Fruit fly (Drosophila melanogaster) whole organism, embryonic: ENCODE results near the gene Elal.

Source experiments
- Blimp-1 ChIP-seq: fragments of 200-800 bp; sonication (Bioruptor generic); optimal IDR thresholded peaks from 3 replicates; lab custom pipeline; 2018; ENCODE audit warnings: missing biosample characterization, missing genetic modification characterization, mild to moderate bottlenecking, moderate library complexity, missing genetic modification reagents
- CG11398 ChIP-seq: fragments of 200-800 bp; sonication (Bioruptor generic); optimal IDR thresholded peaks from 2 replicates; lab custom pipeline; 2016; ENCODE audit warnings: missing biosample characterization, missing genetic modification characterization
- CG11696 ChIP-seq: fragments of 200-800 bp; sonication (Bioruptor generic); IDR thresholded peaks from 2 replicates; pipeline ENCODE4 v1.3.6; 2022; ENCODE audit warnings: missing biosample characterization, missing genetic modification characterization
- CG12299 ChIP-seq: fragments of 200-800 bp; sonication (Bioruptor generic); optimal IDR thresholded peaks from 2 replicates; lab custom pipeline; 2018; ENCODE audit warnings: missing biosample characterization, mild to moderate bottlenecking, missing genetic modification characterization
- CG12942 ChIP-seq: fragments of 200-800 bp; sonication (Bioruptor generic); optimal IDR thresholded peaks from 3 replicates; lab custom pipeline; 2016; ENCODE audit warnings: missing biosample characterization, missing genetic modification characterization
- CG13123 ChIP-seq: fragments of 200-800 bp; sonication (Bioruptor generic); optimal IDR thresholded peaks from 2 replicates; lab custom pipeline; 2016; ENCODE audit warnings: missing biosample characterization, missing genetic modification characterization
- CG13775 ChIP-seq: fragments of 200-800 bp; sonication (Bioruptor generic); optimal IDR thresholded peaks from 3 replicates; lab custom pipeline; 2017; ENCODE audit warnings: missing biosample characterization, mild to moderate bottlenecking, missing genetic modification characterization
- CG15601 ChIP-seq: fragments of 200-800 bp; sonication (Bioruptor generic); optimal IDR thresholded peaks from 3 replicates; lab custom pipeline; 2019; ENCODE audit warnings: missing biosample characterization, mild to moderate bottlenecking, missing genetic modification characterization, moderate library complexity
- CG16779 ChIP-seq: fragments of 200-800 bp; sonication (Bioruptor generic); IDR thresholded peaks from 2 replicates; pipeline ENCODE4 v1.3.6; 2022; ENCODE audit warnings: missing biosample characterization, missing genetic modification characterization
- CG17359 ChIP-seq: fragments of 200-800 bp; sonication (Bioruptor generic); optimal IDR thresholded peaks from 3 replicates; lab custom pipeline; 2018; ENCODE audit warnings: missing biosample characterization, mild to moderate bottlenecking, missing genetic modification characterization, moderate library complexity
- CG17912 ChIP-seq: fragments of 200-800 bp; sonication (Bioruptor generic); optimal IDR thresholded peaks from 2 replicates; lab custom pipeline; 2018; ENCODE audit warnings: missing biosample characterization, mild to moderate bottlenecking, missing genetic modification characterization
- CG18011 ChIP-seq: fragments of 200-800 bp; sonication (Bioruptor generic); optimal IDR thresholded peaks from 2 replicates; lab custom pipeline; 2017; ENCODE audit warnings: missing biosample characterization, missing genetic modification characterization, mild to moderate bottlenecking, moderate library complexity, missing genotype
- CG18262 ChIP-seq: fragments of 200-800 bp; optimal IDR thresholded peaks from 3 replicates; lab custom pipeline; 2019; ENCODE audit warnings: missing biosample characterization, mild to moderate bottlenecking, missing genetic modification characterization, moderate library complexity
- CG1832 ChIP-seq: fragments of 200-800 bp; sonication (Bioruptor generic); optimal IDR thresholded peaks from 2 replicates; lab custom pipeline; 2017; ENCODE audit warnings: missing biosample characterization, mild to moderate bottlenecking, missing genetic modification characterization, inconsistent platforms
- CG2120 ChIP-seq: fragments of 200-800 bp; sonication (Bioruptor generic); optimal IDR thresholded peaks from 3 replicates; lab custom pipeline; 2016; ENCODE audit warnings: missing biosample characterization, missing genetic modification characterization
- CG2678 ChIP-seq: fragments of 200-800 bp; sonication (Bioruptor generic); optimal IDR thresholded peaks from 3 replicates; lab custom pipeline; 2019; ENCODE audit warnings: missing biosample characterization, mild to moderate bottlenecking, missing genetic modification characterization, moderate library complexity
- CG30020 ChIP-seq: fragments of 200-800 bp; optimal IDR thresholded peaks from 2 replicates; lab custom pipeline; 2019; ENCODE audit warnings: missing biosample characterization, mild to moderate bottlenecking, missing genetic modification characterization, moderate library complexity
- CG30431 ChIP-seq: fragments of 200-800 bp; sonication (Bioruptor generic); optimal IDR thresholded peaks from 2 replicates; lab custom pipeline; 2017; ENCODE audit warnings: missing biosample characterization, missing genetic modification characterization
- CG34224 ChIP-seq: fragments of 200-800 bp; sonication (Bioruptor generic); IDR thresholded peaks from 3 replicates; pipeline ENCODE4 v1.3.6; 2022; ENCODE audit warnings: missing biosample characterization, missing genetic modification characterization; ENCODE audit not compliant: partially characterized antibody
- CG4854 ChIP-seq: fragments of 200-800 bp; sonication (Bioruptor generic); optimal IDR thresholded peaks from 2 replicates; lab custom pipeline; 2016; ENCODE audit warnings: missing biosample characterization, missing genetic modification characterization, inconsistent platforms
- CG5245 ChIP-seq: fragments of 200-800 bp; sonication (Bioruptor generic); optimal IDR thresholded peaks from 3 replicates; lab custom pipeline; 2016; ENCODE audit warnings: missing biosample characterization, missing genetic modification characterization
- CG6654 ChIP-seq: fragments of 200-800 bp; sonication (Bioruptor generic); optimal IDR thresholded peaks from 2 replicates; lab custom pipeline; 2017; ENCODE audit warnings: missing biosample characterization, mild to moderate bottlenecking, missing genetic modification characterization
- CG6791 ChIP-seq: fragments of 200-800 bp; sonication (Bioruptor generic); IDR thresholded peaks from 3 replicates; pipeline ENCODE4 v1.3.6; 2022; ENCODE audit warnings: missing biosample characterization, missing genetic modification characterization; ENCODE audit not compliant: partially characterized antibody
- CG8281 ChIP-seq: fragments of 200-800 bp; sonication (Bioruptor generic); optimal IDR thresholded peaks from 2 replicates; lab custom pipeline; 2018; ENCODE audit warnings: missing biosample characterization, mild to moderate bottlenecking, missing genetic modification characterization, moderate library complexity
- CG8359 ChIP-seq: fragments of 200-800 bp; sonication (Bioruptor generic); optimal IDR thresholded peaks from 2 replicates; lab custom pipeline; 2017; ENCODE audit warnings: missing biosample characterization, mild to moderate bottlenecking, missing genetic modification characterization, borderline replicate concordance
- CG9797 ChIP-seq: fragments of 200-800 bp; sonication (Bioruptor generic); optimal IDR thresholded peaks from 3 replicates; lab custom pipeline; 2018; ENCODE audit warnings: missing biosample characterization, mild to moderate bottlenecking, missing genetic modification characterization
- HHEX ChIP-seq: fragments of 200-800 bp; sonication (Bioruptor generic); optimal IDR thresholded peaks from 3 replicates; lab custom pipeline; 2017; ENCODE audit warnings: missing biosample characterization, mild to moderate bottlenecking, missing genetic modification characterization, missing genetic modification reagents
- Hr51 ChIP-seq, 2 experiments: fragments of 200-800 bp; sonication (Bioruptor generic); optimal IDR thresholded peaks; 2 replicates in 1 of 2; 3 replicates in 1 of 2; lab custom pipeline; 2016 to 2018; ENCODE audit warnings: missing biosample characterization in 2 of 2, missing genetic modification characterization in 2 of 2, mild to moderate bottlenecking in 1 of 2, moderate library complexity in 1 of 2
- MESR4 ChIP-seq: fragments of 200-800 bp; sonication (Bioruptor generic); optimal IDR thresholded peaks from 2 replicates; lab custom pipeline; 2018; ENCODE audit warnings: missing biosample characterization, mild to moderate bottlenecking, missing genetic modification characterization, moderate library complexity
- Ptx1 ChIP-seq: fragments of 200-800 bp; sonication (Bioruptor generic); IDR thresholded peaks from 2 replicates; pipeline ENCODE4 v1.3.6; 2022; ENCODE audit warnings: missing biosample characterization, missing genetic modification characterization
- Side ChIP-seq: fragments of 200-800 bp; sonication (Bioruptor generic); optimal IDR thresholded peaks from 2 replicates; lab custom pipeline; 2016; ENCODE audit warnings: missing biosample characterization, missing genetic modification characterization
- Xbp1 ChIP-seq: fragments of 200-800 bp; sonication (Bioruptor generic); optimal IDR thresholded peaks from 3 replicates; lab custom pipeline; 2016; ENCODE audit warnings: missing biosample characterization, mild to moderate bottlenecking, missing genetic modification characterization
- dmrt99B ChIP-seq: fragments of 200-800 bp; sonication (Bioruptor generic); optimal IDR thresholded peaks from 2 replicates; lab custom pipeline; 2018; ENCODE audit warnings: missing biosample characterization, mild to moderate bottlenecking, missing genetic modification characterization, moderate library complexity
- fd96Cb ChIP-seq: fragments of 200-800 bp; sonication (Bioruptor generic); optimal IDR thresholded peaks from 2 replicates; lab custom pipeline; 2018; ENCODE audit warnings: missing biosample characterization, mild to moderate bottlenecking, missing genetic modification characterization, moderate library complexity
- ham ChIP-seq: fragments of 200-800 bp; sonication (Bioruptor generic); IDR thresholded peaks from 2 replicates; pipeline ENCODE4 v1.3.6; 2022; ENCODE audit warnings: missing biosample characterization, missing genetic modification characterization
- hbn ChIP-seq: fragments of 200-800 bp; sonication (Bioruptor generic); IDR thresholded peaks from 2 replicates; pipeline ENCODE4 v1.3.6; 2022; ENCODE audit warnings: missing biosample characterization, missing genetic modification characterization; ENCODE audit not compliant: partially characterized antibody
- her ChIP-seq: fragments of 200-800 bp; sonication (Bioruptor generic); optimal IDR thresholded peaks from 2 replicates; lab custom pipeline; 2016; ENCODE audit warnings: missing biosample characterization, missing genetic modification characterization
- hth ChIP-seq: fragments of >200 bp; optimal IDR thresholded peaks from 2 replicates; lab custom pipeline; 2017; ENCODE audit warnings: inconsistent platforms
- insv ChIP-seq, 2 experiments: fragments of 200-800 bp; sonication (Bioruptor generic); optimal IDR thresholded peaks; 3 replicates each; lab custom pipeline; 2016 to 2018; ENCODE audit warnings: missing biosample characterization in 2 of 2, missing genetic modification characterization in 2 of 2
- jigr1 ChIP-seq: fragments of 200-800 bp; sonication (Bioruptor generic); IDR thresholded peaks from 3 replicates; pipeline ENCODE4 v1.3.6; 2022; ENCODE audit warnings: missing biosample characterization, missing genetic modification characterization
- klu ChIP-seq: fragments of 200-800 bp; sonication (Bioruptor generic); IDR thresholded peaks from 2 replicates; pipeline ENCODE4 v1.3.6; 2022; ENCODE audit warnings: missing biosample characterization, missing genetic modification characterization
- nerfin-2 ChIP-seq: fragments of 200-800 bp; sonication (Bioruptor generic); IDR thresholded peaks from 2 replicates; pipeline ENCODE4 v1.3.6; 2022; ENCODE audit warnings: missing biosample characterization, missing genetic modification characterization; ENCODE audit not compliant: partially characterized antibody
- phol ChIP-seq: fragments of 200-800 bp; sonication (Bioruptor generic); optimal IDR thresholded peaks from 3 replicates; lab custom pipeline; 2018; ENCODE audit warnings: missing biosample characterization, mild to moderate bottlenecking, missing genetic modification characterization, moderate library complexity
- pita ChIP-seq: fragments of 200-800 bp; sonication (Bioruptor generic); optimal IDR thresholded peaks from 2 replicates; lab custom pipeline; 2017; ENCODE audit warnings: missing biosample characterization, mild to moderate bottlenecking, missing genetic modification characterization
- prd ChIP-seq, 3 experiments: fragments of >200 bp in 2 of 3; fragments of 200-800 bp in 1 of 3; sonication (Bioruptor generic) in 1 of 3; optimal IDR thresholded peaks in 2 of 3; IDR thresholded peaks in 1 of 3; 2 replicates in 2 of 3; 3 replicates in 1 of 3; pipeline versions ENCODE4 v1.3.6 to Lab custom; 2017 to 2022; ENCODE audit warnings: missing biosample characterization in 1 of 3, missing genetic modification characterization in 1 of 3
- repo ChIP-seq: fragments of 200-800 bp; sonication (Bioruptor generic); optimal IDR thresholded peaks from 2 replicates; lab custom pipeline; 2016; ENCODE audit warnings: missing biosample characterization, missing genetic modification characterization
- sd ChIP-seq: fragments of 200-800 bp; sonication (Bioruptor generic); optimal IDR thresholded peaks from 3 replicates; lab custom pipeline; 2018; ENCODE audit warnings: missing biosample characterization, mild to moderate bottlenecking, missing genetic modification characterization, moderate library complexity
- slou ChIP-seq: fragments of 200-800 bp; sonication (Bioruptor generic); optimal IDR thresholded peaks from 3 replicates; lab custom pipeline; 2016; ENCODE audit warnings: missing biosample characterization, missing genetic modification characterization
- twi ChIP-seq: fragments of 200-800 bp; optimal IDR thresholded peaks from 2 replicates; lab custom pipeline; 2019; ENCODE audit warnings: missing biosample characterization, mild to moderate bottlenecking, missing genetic modification characterization, moderate library complexity
- z ChIP-seq: fragments of 200-800 bp; sonication (Bioruptor generic); IDR thresholded peaks from 3 replicates; pipeline ENCODE4 v1.3.6; 2022; ENCODE audit warnings: missing biosample characterization, missing genetic modification characterization

Gene Elal

DNA sequence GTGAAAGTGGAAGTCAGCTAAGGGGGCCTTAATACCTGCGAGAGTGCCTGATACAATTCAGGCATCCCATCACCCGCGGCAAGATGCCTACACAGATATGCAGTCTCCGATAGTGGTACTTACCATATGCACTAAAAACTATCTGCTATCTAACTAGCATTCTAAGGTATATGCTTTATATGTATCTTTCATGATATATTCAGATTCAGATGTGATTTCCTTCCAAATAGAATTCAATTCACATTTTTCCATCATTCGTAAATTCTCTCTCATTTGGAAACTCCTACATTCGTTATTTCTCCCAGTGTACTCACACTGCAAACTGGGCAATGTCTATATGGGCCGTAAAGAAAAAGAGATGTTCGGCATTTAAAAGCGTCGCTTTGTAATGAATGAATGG lies 21.3 kb downstream of the Elal start:
- TF ChIP-seq pita (GFP tag; lab: Kevin White, UChicago) (no peak), CG17359 (tag; lab: Kevin White, UChicago) (peak; percentile 50), ham (no peak), CG12299 (no peak), CG8281 (no peak), CG8359 (GFP tag; lab: Kevin White, UChicago) (no peak), Side (GFP tag; lab: Kevin White, UChicago) (no peak), her (GFP tag; lab: Kevin White, UChicago) (no peak), nerfin-2 (GFP tag; lab: Robert Waterston, UW) (no peak), CG9797 (GFP tag; lab: Kevin White, UChicago) (no peak), Ptx1 (GFP tag; lab: Robert Waterston, UW) (0 out of 2 replicates have a peak, but pooled peaks have one; percentile 16), CG1832 (GFP tag; lab: Kevin White, UChicago) (no peak), jigr1 (GFP tag; lab: Robert Waterston, UW) (no peak), CG15601 (tag; lab: Kevin White, UChicago) (no peak), klu (GFP tag; lab: Robert Waterston, UW) (no peak), slou (GFP tag; lab: Kevin White, UChicago) (no peak), CG17912 (GFP tag; lab: Kevin White, UChicago) (no peak), CG11696 (GFP tag; lab: Robert Waterston, UW) (no peak), insv (GFP tag; optimal IDR thresholded peaks at IDR 0.05; lab: Kevin White, UChicago) (no peak), Hr51 (GFP tag; optimal IDR thresholded peaks at IDR 0.05; lab: Kevin White, UChicago) (no peak), CG6654 (GFP tag; lab: Kevin White, UChicago) (no peak), Xbp1 (GFP tag; lab: Kevin White, UChicago) (peak; percentile 1), z (GFP tag; lab: Robert Waterston, UW) (no peak), fd96Cb (peak; percentile 7), CG16779 (GFP tag; lab: Robert Waterston, UW) (no peak), repo (GFP tag; lab: Kevin White, UChicago) (no peak), CG2120 (GFP tag; lab: Kevin White, UChicago) (no peak), Blimp-1 (GFP tag; lab: Kevin White, UChicago) (peak; percentile 31), hth (lab: Kevin White, UChicago) (no peak), CG12942 (GFP tag; lab: Kevin White, UChicago) (no peak), CG4854 (no peak), CG34224 (GFP tag; lab: Robert Waterston, UW) (no peak), sd (tag; lab: Kevin White, UChicago) (no peak), CG13775 (GFP tag; lab: Kevin White, UChicago) (no peak), CG18262 (tag; lab: Kevin White, UChicago) (no peak), MESR4 (GFP tag; lab: Kevin White, UChicago) (no peak), CG6791 (GFP tag; lab: Robert Waterston, UW) (no peak), CG5245 (no peak), hbn (GFP tag; lab: Robert Waterston, UW) (no peak), CG30020 (no peak), CG30431 (GFP tag; lab: Kevin White, UChicago) (no peak), prd (optimal IDR thresholded peaks at IDR 0.05; lab: Kevin White, UChicago) (no peak), prd (GFP tag; IDR thresholded peaks at IDR 0.05; lab: Robert Waterston, UW) (no peak), CG18011 (no peak), CG2678 (tag; lab: Kevin White, UChicago) (no peak), CG13123 (GFP tag; lab: Kevin White, UChicago) (no peak), HHEX (GFP tag; lab: Kevin White, UChicago) (no peak), twi (tag; lab: Kevin White, UChicago) (no peak), phol (tag; lab: Kevin White, UChicago) (peak; percentile 27), CG11398 (no peak), dmrt99B (tag; lab: Kevin White, UChicago) (peak; percentile 57)
